Worm (Caenorhabditis elegans): ENCODE results near the gene orai-1.

DNA sequence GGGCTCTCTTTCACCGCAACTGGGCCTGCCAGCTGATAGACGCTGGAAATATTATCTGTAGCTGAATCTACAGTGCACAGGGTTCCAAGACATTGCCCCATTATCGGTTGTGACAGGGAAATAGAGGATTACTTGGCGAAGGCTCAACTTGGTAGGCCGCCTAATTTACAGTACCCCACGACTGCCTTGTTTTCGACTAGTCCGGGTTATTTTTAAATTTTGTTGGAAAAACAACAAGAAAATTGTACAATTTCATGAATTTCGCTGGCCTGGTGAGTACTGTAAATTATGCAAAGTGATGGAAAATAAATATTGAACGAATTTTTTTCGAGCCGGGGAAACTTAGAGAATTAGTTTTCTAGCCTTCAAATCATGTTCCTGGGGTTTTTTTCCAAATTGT, 10.5 kb upstream of the orai-1 start, which contains the start of gene T19C3.7:
- TF ChIP-seq fos-1 (tag; optimal IDR thresholded peaks at IDR 0.05) (no peak), aly-2 (tag; optimal IDR thresholded peaks at IDR 0.05) (no peak)

All from whole organism, L3 larva.